Worm (Caenorhabditis elegans) whole organism, L4 larva: ENCODE results near the gene Y75B8A.8.

Experiments
- ces-1 ChIP-seq: fragments of 150-350 bp; sonication (generic microtip); optimal IDR thresholded peaks from 4 replicates; lab custom pipeline; 2014; ENCODE audit warnings: missing biosample characterization, missing genetic modification reagents, missing genetic modification characterization
- dmd-6 ChIP-seq: fragments of 200-800 bp; sonication (Bioruptor generic); IDR thresholded peaks from 2 replicates; pipeline ENCODE4 v1.3.6; 2022; ENCODE audit warnings: missing genetic modification reagents, missing genetic modification characterization, missing compliant biosample characterization
- hlh-11 ChIP-seq: fragments of 200-800 bp; sonication (Bioruptor generic); optimal IDR thresholded peaks from 2 replicates; lab custom pipeline; 2018; ENCODE audit warnings: mild to moderate bottlenecking, missing genetic modification characterization, missing compliant biosample characterization
- nhr-102 ChIP-seq: sonication (generic microtip); optimal IDR thresholded peaks from 2 replicates; lab custom pipeline; 2016; ENCODE audit warnings: mild to moderate bottlenecking, missing genetic modification characterization, moderate library complexity, missing compliant biosample characterization
- nhr-237 ChIP-seq: sonication (generic microtip); optimal IDR thresholded peaks from 2 replicates; lab custom pipeline; 2017; ENCODE audit warnings: missing biosample characterization, missing genetic modification characterization
- nhr-25 ChIP-seq: sonication (generic microtip); optimal IDR thresholded peaks from 2 replicates; lab custom pipeline; 2017; ENCODE audit warnings: missing genetic modification characterization, mild to moderate bottlenecking, missing compliant biosample characterization, antibody characterized with exemption, moderate library complexity, borderline replicate concordance; ENCODE audit not compliant: insufficient read depth
- php-3 ChIP-seq: fragments of 200-800 bp; sonication (Bioruptor generic); IDR thresholded peaks from 2 replicates; pipeline ENCODE4 v1.3.6; 2022; ENCODE audit warnings: missing genetic modification reagents, missing genetic modification characterization, missing compliant biosample characterization
- unc-130 ChIP-seq: sonication (generic microtip); optimal IDR thresholded peaks from 2 replicates; lab custom pipeline; 2016; ENCODE audit warnings: missing genetic modification reagents, missing genetic modification characterization, missing compliant biosample characterization
- unc-62 ChIP-seq, 3 experiments: fragments of 150-350 bp in 1 of 3; sonication (generic microtip); optimal IDR thresholded peaks in 2 of 3; peaks in 1 of 3; 1 replicate in 1 of 3; 2 replicates in 2 of 3; lab custom pipeline; 2014 to 2017; ENCODE audit warnings: missing biosample characterization in 3 of 3, missing genetic modification characterization in 3 of 3, missing genetic modification reagents in 3 of 3, missing genotype in 1 of 3

ce11 chrIII:12198135-12198534, 37.6 kb downstream of the Y75B8A.8 start:
- TF ChIP-seq dmd-6 (GFP tag; lab: Robert Waterston, UW) (no peak), unc-62 (GFP tag; optimal IDR thresholded peaks at IDR 0.05 in 1 of 2; lab: Kevin White, UChicago) (no peak), unc-62 (tag; optimal IDR thresholded peaks at IDR 0.05; lab: Kevin White, UChicago) (no peak), ces-1 (GFP tag; lab: Kevin White, UChicago) (no peak), nhr-25 (tag; lab: Kevin White, UChicago) (no peak), nhr-102 (tag; lab: Kevin White, UChicago) (no peak), unc-130 (no peak), nhr-237 (tag; lab: Kevin White, UChicago) (no peak), php-3 (GFP tag; lab: Robert Waterston, UW) (no peak), hlh-11 (tag; lab: Kevin White, UChicago) (no peak)
